Worm (Caenorhabditis elegans): Measurements from ENCODE around the gene tra-2.

ce11 chrII:6908689-6909088, 56.8 kb downstream of the tra-2 start:
- TF ChIP-seq aha-1 (tag) = no peak
- TF ChIP-seq rbr-2 (tag; optimal IDR thresholded peaks at IDR 0.05) = no peak
